Worm (Caenorhabditis elegans) whole organism, L1 larva: ENCODE results near the gene metl-5.

Experiments
- egl-13 ChIP-seq: sonication (generic microtip); optimal IDR thresholded peaks from 2 replicates; lab custom pipeline; 2016; ENCODE audit warnings: missing genotype, missing genetic modification reagents, missing genetic modification characterization, missing compliant biosample characterization
- lin-13 ChIP-seq: fragments of 150-350 bp; optimal IDR thresholded peaks from 2 replicates; lab custom pipeline; 2014; ENCODE audit warnings: missing biosample characterization, missing genetic modification reagents, missing genetic modification characterization
- nhr-11 ChIP-seq: fragments of 150-350 bp; optimal IDR thresholded peaks from 2 replicates; lab custom pipeline; 2014; ENCODE audit warnings: missing biosample characterization, missing genetic modification characterization
- nhr-237 ChIP-seq: fragments of 150-350 bp; optimal IDR thresholded peaks from 2 replicates; lab custom pipeline; 2014; ENCODE audit warnings: missing biosample characterization, missing genetic modification characterization
- nhr-47 ChIP-seq: sonication (generic microtip); optimal IDR thresholded peaks from 2 replicates; lab custom pipeline; 2016; ENCODE audit warnings: mild to moderate bottlenecking, missing genetic modification characterization, moderate library complexity, missing compliant biosample characterization
- tbx-2 ChIP-seq: sonication (generic microtip); optimal IDR thresholded peaks from 2 replicates; lab custom pipeline; 2016; ENCODE audit warnings: missing genetic modification characterization, missing compliant biosample characterization
- vab-15 ChIP-seq: sonication (generic microtip); optimal IDR thresholded peaks from 2 replicates; lab custom pipeline; 2017; ENCODE audit warnings: missing genotype, mild to moderate bottlenecking, missing genetic modification characterization, missing compliant biosample characterization
- ztf-4 ChIP-seq: fragments of 150-350 bp; optimal IDR thresholded peaks from 2 replicates; lab custom pipeline; 2014; ENCODE audit warnings: missing biosample characterization, missing genetic modification characterization

ce11 chrIII:4756983-4757382, 45.8 kb upstream of the metl-5 start, which contains the start of gene fbxl-2:
- TF ChIP-seq nhr-47 (tag; lab: Kevin White, UChicago) (peak; percentile 98), lin-13 (GFP tag; lab: Kevin White, UChicago) (peak; percentile 96), egl-13 (tag; lab: Kevin White, UChicago) (peak; percentile 89), nhr-237 (peak; percentile 90), vab-15 (tag; lab: Kevin White, UChicago) (no peak), tbx-2 (tag; lab: Kevin White, UChicago) (peak; percentile 97), ztf-4 (tag; lab: Kevin White, UChicago) (peak; percentile 91), nhr-11 (tag; lab: Kevin White, UChicago) (peak; percentile 85)
